Worm (Caenorhabditis elegans): ENCODE data around the gene saeg-2.
A peak's percentile ranks its signal among the peaks of the same experiment; 100 is the strongest.

saeg-2 gene

DNA sequence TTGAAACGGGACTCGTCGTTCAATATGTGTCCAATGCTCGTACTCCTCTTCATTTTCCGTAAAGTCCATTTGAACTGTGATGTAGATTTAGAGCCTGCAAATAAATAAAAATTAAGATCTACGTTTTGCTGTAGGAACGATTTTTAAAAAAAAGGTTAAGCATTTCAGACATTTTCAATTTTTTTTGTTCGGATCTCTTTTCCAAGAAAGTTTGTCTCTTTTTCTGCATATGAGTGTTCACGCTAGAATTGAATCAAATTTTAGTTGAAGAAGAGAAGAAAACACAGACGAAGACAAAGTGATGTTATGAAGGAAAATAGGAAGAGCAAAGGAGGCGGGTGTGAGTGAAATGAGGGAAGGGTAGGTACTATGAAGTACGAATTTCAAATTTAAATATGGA is 24.8 kb upstream of the saeg-2 start, which contains the start of gene npr-29:
Gene npr-29 (minus strand): TSS at position 101 of the 400 bp plus-strand sequence.
- TF ChIP-seq ets-5 (GFP tag; IDR thresholded peaks at IDR 0.05), result no peak
- no peak for TF ChIP-seq lin-39 (tag; optimal IDR thresholded peaks at IDR 0.05)
- no peak for TF ChIP-seq nhr-85 (tag)

DNA sequence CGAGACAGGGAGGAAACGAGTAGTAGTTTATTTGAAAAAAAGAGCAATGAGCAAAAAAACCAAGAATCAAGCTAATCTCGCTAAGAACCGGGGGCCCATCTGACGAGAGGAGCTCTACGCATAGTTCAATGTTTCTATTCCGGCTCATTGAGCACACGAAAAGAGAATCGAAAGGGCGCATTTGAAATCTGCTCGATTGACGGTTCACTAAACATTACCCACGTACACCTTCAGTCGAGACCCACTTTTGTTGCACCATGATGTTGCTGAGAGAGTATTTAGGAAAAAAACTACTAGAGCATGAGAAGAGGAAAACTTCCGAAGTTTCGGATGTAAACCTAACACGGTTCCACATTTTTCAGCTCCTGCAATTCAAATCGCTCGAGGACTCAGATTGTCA is 15.2 kb upstream of the saeg-2 start:
- TF ChIP-seq aly-2 (tag; optimal IDR thresholded peaks at IDR 0.05) (peak; percentile 30), xbp-1 (tag; optimal IDR thresholded peaks at IDR 0.05) (no peak), lin-14 (GFP tag; optimal IDR thresholded peaks at IDR 0.05) (peak; percentile 21)

DNA sequence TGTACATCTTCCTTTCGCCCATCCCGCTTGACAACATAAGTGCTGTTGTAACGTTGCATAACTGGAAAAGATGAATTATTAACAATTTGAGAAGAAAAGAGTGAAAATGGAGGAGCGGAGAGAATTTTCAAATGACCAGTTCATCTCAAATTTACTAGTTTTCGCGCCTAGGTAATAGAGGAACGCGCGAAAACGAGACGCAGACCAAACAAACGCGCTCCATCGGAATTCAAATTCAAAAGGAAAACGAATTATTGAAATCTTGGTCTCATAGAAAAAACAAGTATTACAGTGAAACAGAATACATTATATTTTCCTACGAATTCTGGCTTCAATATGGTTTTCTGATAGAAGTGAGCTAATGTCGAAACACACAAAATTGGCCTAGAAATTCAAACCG is 12.0 kb upstream of the saeg-2 start:
- TF ChIP-seq lsy-2 (tag; optimal IDR thresholded peaks at IDR 0.05) (peak; percentile 50 to 86), grh-1 (GFP tag; IDR thresholded peaks at IDR 0.05) (no peak), vab-15 (tag; optimal IDR thresholded peaks at IDR 0.05) (no peak), ceh-90 (tag; optimal IDR thresholded peaks at IDR 0.05) (no peak), xbp-1 (tag; optimal IDR thresholded peaks at IDR 0.05) (peak; percentile 35), ztf-4 (tag; optimal IDR thresholded peaks at IDR 0.05) (no peak), C34B4.2 (tag; optimal IDR thresholded peaks at IDR 0.05) (no peak), irx-1 (tag; optimal IDR thresholded peaks at IDR 0.05) (no peak), nhr-71 (tag; optimal IDR thresholded peaks at IDR 0.05) (peak; percentile 66), tbx-2 (tag; optimal IDR thresholded peaks at IDR 0.05) (peak; percentile 11), C16A3.4 (tag; optimal IDR thresholded peaks at IDR 0.05) (peak; percentile 69), ces-1 (GFP tag; optimal IDR thresholded peaks at IDR 0.05) (no peak), F16B12.6 (tag; optimal IDR thresholded peaks at IDR 0.05) (peak; percentile 52), skn-1 (tag; optimal IDR thresholded peaks at IDR 0.05) (peak; percentile 10), ama-1 (optimal IDR thresholded peaks at IDR 0.05) (no peak), pag-3 (tag; optimal IDR thresholded peaks at IDR 0.05; ENCODE audit: borderline replicate concordance, insufficient read depth) (no peak), unc-86 (tag; optimal IDR thresholded peaks at IDR 0.05) (peak; percentile 26), snu-23 (GFP tag; optimal IDR thresholded peaks at IDR 0.05) (peak; percentile 55), mab-9 (GFP tag; IDR thresholded peaks at IDR 0.05) (no peak), unc-130 (tag; optimal IDR thresholded peaks at IDR 0.05) (no peak), zip-4 (GFP tag; optimal IDR thresholded peaks at IDR 0.05) (no peak), elt-3 (tag; optimal IDR thresholded peaks at IDR 0.05) (no peak), zag-1 (tag; optimal IDR thresholded peaks at IDR 0.05) (no peak), nhr-237 (tag; optimal IDR thresholded peaks at IDR 0.05) (no peak), rnt-1 (tag; optimal IDR thresholded peaks at IDR 0.05) (peak; percentile 27), elt-2 (tag; optimal IDR thresholded peaks at IDR 0.05) (no peak), nhr-11 (tag; optimal IDR thresholded peaks at IDR 0.05) (no peak), mef-2 (tag; optimal IDR thresholded peaks at IDR 0.05) (no peak), fos-1 (tag; optimal IDR thresholded peaks at IDR 0.05) (no peak), hlh-4 (tag; optimal IDR thresholded peaks at IDR 0.05) (no peak), mep-1 (tag; optimal IDR thresholded peaks at IDR 0.05) (peak; percentile 76), ceh-88 (GFP tag; IDR thresholded peaks at IDR 0.05) (no peak), dpl-1 (GFP tag; optimal IDR thresholded peaks at IDR 0.05) (peak; percentile 90 to 94 (median 92)), nhr-85 (tag) (peak; percentile 56), snpc-4 (tag; optimal IDR thresholded peaks at IDR 0.05) (peak; percentile 28), blmp-1 (tag; optimal IDR thresholded peaks at IDR 0.05) (peak; percentile 61), egl-27 (tag; optimal IDR thresholded peaks at IDR 0.05) (no peak), pqm-1 (tag; optimal IDR thresholded peaks at IDR 0.05) (no peak), nhr-76 (tag; optimal IDR thresholded peaks at IDR 0.05) (no peak), Y116A8C.19 (tag; optimal IDR thresholded peaks at IDR 0.05; ENCODE audit: borderline replicate concordance) (no peak), nhr-84 (tag; optimal IDR thresholded peaks at IDR 0.05) (no peak), nhr-20 (tag; optimal IDR thresholded peaks at IDR 0.05) (peak; percentile 37), lin-14 (GFP tag; optimal IDR thresholded peaks at IDR 0.05) (peak; percentile 61), hlh-17 (GFP tag; optimal IDR thresholded peaks at IDR 0.05; ENCODE audit: borderline replicate concordance) (no peak), lin-13 (GFP tag; optimal IDR thresholded peaks at IDR 0.05) (peak; percentile 26), nhr-28 (tag; optimal IDR thresholded peaks at IDR 0.05) (no peak), lin-15B (tag; optimal IDR thresholded peaks at IDR 0.05) (peak; percentile 58)
